Fruit fly (Drosophila melanogaster): ENCODE data around the gene Coq2.

- TF ChIP-seq pan (optimal IDR thresholded peaks at IDR 0.05) = no peak
- no peak for TF ChIP-seq GATAd (GFP tag; optimal IDR thresholded peaks at IDR 0.05)
- no peak for TF ChIP-seq psq (GFP tag; optimal IDR thresholded peaks at IDR 0.05)
- no peak for TF ChIP-seq usp (GFP tag; optimal IDR thresholded peaks at IDR 0.05)
Observed at dm6 chr3R:8308515-8308959, 7.8 kb downstream of the Coq2 start, which contains the start of gene tex.

Data from whole organism, wandering third instar larva.